Fruit fly (Drosophila melanogaster) Kc167 (cell line): ENCODE results near the gene Btnd.

ENCODE experiments used
- Myc ChIP-seq: fragments of >200 bp; optimal IDR thresholded peaks from 2 replicates; lab custom pipeline; 2017; ENCODE audit warnings: missing external identifiers
- Sin3A ChIP-seq: fragments of >200 bp; optimal IDR thresholded peaks from 2 replicates; lab custom pipeline; 2018; ENCODE audit warnings: missing external identifiers
- h ChIP-seq: fragments of >200 bp; optimal IDR thresholded peaks from 3 replicates; lab custom pipeline; 2018; ENCODE audit warnings: missing external identifiers
- insv ChIP-seq: fragments of >200 bp; optimal IDR thresholded peaks from 3 replicates; lab custom pipeline; 2018; ENCODE audit warnings: missing external identifiers
- psq ChIP-seq: fragments of >200 bp; optimal IDR thresholded peaks from 2 replicates; lab custom pipeline; 2017; ENCODE audit warnings: missing external identifiers

DNA sequence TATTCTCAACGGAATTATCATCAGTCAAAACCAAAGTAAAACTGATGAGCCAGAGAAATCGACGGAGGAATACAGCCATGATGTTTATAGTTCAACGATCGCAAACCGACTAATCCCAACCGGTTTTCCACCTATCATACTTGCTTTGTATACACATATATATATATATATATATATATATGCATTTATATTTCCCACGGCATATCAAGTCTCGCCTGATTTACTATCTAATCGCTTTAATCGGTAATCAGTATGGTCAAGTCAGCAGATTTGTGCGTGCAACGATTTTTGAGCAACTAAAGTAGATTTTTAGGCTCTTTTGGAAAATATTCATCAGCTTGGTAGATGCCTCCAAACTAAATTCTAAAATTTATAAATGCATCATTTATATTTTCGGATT lies 22.8 kb downstream of the Btnd start, which contains the start of gene CG32750:
- no peak for TF ChIP-seq psq (lab: Kevin White, UChicago)
- TF ChIP-seq Myc, result no peak
- TF ChIP-seq h (lab: Kevin White, UChicago), result no peak
- no peak for TF ChIP-seq Sin3A (lab: Kevin White, UChicago)
- no peak for TF ChIP-seq insv (lab: Kevin White, UChicago)
